Fruit fly (Drosophila melanogaster): ENCODE measurements around the gene Rhau.

DNA sequence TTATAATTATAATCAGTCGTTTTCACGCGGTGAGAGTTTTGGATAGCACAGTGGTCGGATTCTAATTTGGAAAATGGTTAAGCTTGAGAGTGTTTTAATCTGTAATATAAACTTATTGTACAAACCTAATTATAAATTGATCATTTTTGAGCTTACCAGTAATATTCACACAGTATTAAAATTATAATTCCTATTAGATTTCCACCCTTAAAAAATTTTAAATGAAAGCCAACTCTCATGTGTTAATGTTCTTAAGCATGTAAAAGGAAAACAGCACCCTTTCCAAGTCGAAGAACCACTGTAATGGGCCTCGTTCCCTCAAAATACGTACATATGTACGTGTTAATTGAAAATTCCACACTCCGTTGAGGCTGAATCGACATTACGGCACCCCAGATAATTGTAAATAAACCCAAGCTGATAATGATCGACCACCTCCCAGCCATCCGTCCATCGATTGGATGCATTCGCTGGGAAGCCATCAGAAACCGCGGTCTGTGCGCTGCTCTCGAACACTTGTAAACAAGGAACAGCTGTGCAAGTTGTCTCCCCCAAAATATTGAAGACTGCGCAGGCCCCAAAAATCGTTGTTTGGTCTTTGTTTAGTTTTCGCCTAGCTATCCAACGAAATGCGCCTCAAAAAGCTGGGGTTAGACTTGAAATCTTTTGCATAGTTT, 2.2 kb upstream of the Rhau start:
- no peak for TF ChIP-seq psq (optimal IDR thresholded peaks at IDR 0.05)
- TF ChIP-seq pan (optimal IDR thresholded peaks at IDR 0.05): no peak
